Worm (Caenorhabditis elegans) whole organism, young adult: ENCODE measurements around the gene fan-1.

Source experiments
- B0019.2 ChIP-seq: fragments of 200-800 bp; sonication (Bioruptor generic); conservative IDR thresholded peaks from 2 replicates; pipeline ENCODE4 v1.3.6; 2022; ENCODE audit warnings: missing genetic modification reagents, missing genetic modification characterization, missing compliant biosample characterization
- hlh-26 ChIP-seq: fragments of 200-800 bp; sonication (Bioruptor generic); conservative IDR thresholded peaks from 2 replicates; pipeline ENCODE4 v1.3.6; 2022; ENCODE audit warnings: missing genetic modification reagents, missing genetic modification characterization, missing compliant biosample characterization
- madf-10 ChIP-seq: sonication (generic microtip); optimal IDR thresholded peaks from 2 replicates; lab custom pipeline; 2016; ENCODE audit warnings: mild to moderate bottlenecking, missing genetic modification characterization, missing compliant biosample characterization
- tbp1 ChIP-seq: fragments of 200-800 bp; sonication (Bioruptor generic); optimal IDR thresholded peaks from 2 replicates; lab custom pipeline; 2018; ENCODE audit warnings: mild to moderate bottlenecking, missing genetic modification characterization, missing compliant biosample characterization
- unc-130 ChIP-seq: sonication (generic microtip); optimal IDR thresholded peaks from 2 replicates; lab custom pipeline; 2016; ENCODE audit warnings: missing genetic modification reagents, missing genetic modification characterization, missing compliant biosample characterization
- unc-62 ChIP-seq: fragments of 150-350 bp; optimal IDR thresholded peaks from 2 replicates; lab custom pipeline; 2014; ENCODE audit warnings: missing biosample characterization, missing genetic modification reagents, missing genetic modification characterization
- ztf-22 ChIP-seq: fragments of 200-800 bp; sonication (Bioruptor generic); optimal IDR thresholded peaks from 2 replicates; lab custom pipeline; 2018; ENCODE audit warnings: mild to moderate bottlenecking, missing genetic modification characterization, moderate library complexity, missing compliant biosample characterization

ce11 chrIV:6575959-6576727, 27.7 kb downstream of the fan-1 start:
- TF ChIP-seq unc-62 (GFP tag; lab: Kevin White, UChicago) (no peak), unc-130 (GFP tag; lab: Kevin White, UChicago) (no peak), ztf-22 (GFP tag; lab: Kevin White, UChicago) (no peak), hlh-26 (GFP tag; lab: Robert Waterston, UW) (no peak), tbp1 (GFP tag; lab: Kevin White, UChicago) (no peak), madf-10 (tag; lab: Kevin White, UChicago) (no peak), B0019.2 (GFP tag; lab: Robert Waterston, UW) (no peak)
